Fruit fly (Drosophila melanogaster): ENCODE measurements around the gene mRRF1.

dm6 chr3L:9372278-9372975 lies 8.3 kb downstream of the mRRF1 start, which contains the start of the genes Hsp67Bc, CG4456 and Hsp22:
- TF ChIP-seq Abd-B (GFP tag; optimal IDR thresholded peaks at IDR 0.05) (no peak), dl (GFP tag; optimal IDR thresholded peaks at IDR 0.05; ENCODE audit: insufficient read depth in 1 of 2, partially characterized antibody in 2 of 2) (no peak)

Data from whole organism, wandering third instar larva.